Fruit fly (Drosophila melanogaster) whole organism, pupa: ENCODE measurements around the gene CG17221.

ENCODE experiments used
- CG8301 ChIP-seq: fragments of 200-800 bp; sonication (Bioruptor generic); optimal IDR thresholded peaks from 2 replicates; lab custom pipeline; 2018; ENCODE audit warnings: missing biosample characterization, mild to moderate bottlenecking, missing genetic modification characterization
- CG9948 ChIP-seq: fragments of 200-800 bp; sonication (Bioruptor generic); optimal IDR thresholded peaks from 2 replicates; lab custom pipeline; 2018; ENCODE audit warnings: missing biosample characterization, mild to moderate bottlenecking, missing genetic modification characterization, moderate library complexity
- Snoo ChIP-seq: fragments of 200-800 bp; sonication (Bioruptor generic); optimal IDR thresholded peaks from 3 replicates; lab custom pipeline; 2017; ENCODE audit warnings: missing biosample characterization, mild to moderate bottlenecking, missing genetic modification characterization, inconsistent platforms
- gl ChIP-seq: fragments of 200-800 bp; sonication (Bioruptor generic); optimal IDR thresholded peaks from 2 replicates; lab custom pipeline; 2018; ENCODE audit warnings: missing biosample characterization, mild to moderate bottlenecking, missing genetic modification characterization
- rn ChIP-seq: fragments of 200-800 bp; sonication (Bioruptor generic); IDR thresholded peaks from 2 replicates; pipeline ENCODE4 v1.3.6; 2022; ENCODE audit warnings: missing biosample characterization, missing genetic modification characterization

DNA sequence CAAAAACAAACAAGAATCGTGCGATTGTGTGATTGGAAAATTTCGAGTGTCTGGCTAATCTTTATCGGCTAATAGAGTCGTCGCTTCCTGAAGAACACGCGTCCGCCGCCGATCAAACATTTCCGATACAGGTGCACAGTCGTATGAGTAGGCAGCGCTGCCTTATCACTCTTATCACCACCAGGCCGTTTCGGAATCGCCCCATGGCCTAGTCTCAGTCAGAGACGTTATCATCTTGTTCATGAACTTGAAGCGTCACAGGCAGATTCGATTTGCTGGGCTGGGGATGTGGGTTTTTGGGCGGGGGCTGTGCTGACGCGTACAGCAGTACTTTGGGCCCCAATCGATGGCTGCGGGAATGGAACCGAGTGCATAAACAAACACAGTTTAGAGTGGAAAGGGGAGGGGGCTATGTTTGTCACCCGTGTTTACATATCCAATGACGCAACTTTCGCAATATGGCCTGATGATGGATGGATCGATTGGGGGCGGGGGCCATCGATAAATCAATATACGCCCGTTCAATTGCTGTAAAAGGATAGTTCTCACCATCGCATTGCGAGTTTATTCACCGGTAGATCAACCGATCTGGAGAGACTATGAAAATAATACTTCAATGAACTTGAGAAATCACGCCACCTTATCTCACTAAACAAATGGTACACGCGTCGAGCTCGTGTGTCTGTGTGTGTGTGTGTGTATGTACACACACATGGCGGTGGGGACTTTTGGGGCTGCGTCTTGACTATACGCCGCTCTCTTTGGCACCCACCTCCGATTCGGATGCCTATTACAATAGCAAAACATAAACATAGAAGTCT lies 18.4 kb downstream of the CG17221 start:
- TF ChIP-seq Snoo (tag; lab: Kevin White, UChicago) (no peak), rn (no peak), gl (tag; lab: Kevin White, UChicago) (no peak), CG9948 (no peak), CG8301 (tag; lab: Kevin White, UChicago) (no peak)
